Fruit fly (Drosophila melanogaster): ENCODE results near the gene mkg-p.

DNA sequence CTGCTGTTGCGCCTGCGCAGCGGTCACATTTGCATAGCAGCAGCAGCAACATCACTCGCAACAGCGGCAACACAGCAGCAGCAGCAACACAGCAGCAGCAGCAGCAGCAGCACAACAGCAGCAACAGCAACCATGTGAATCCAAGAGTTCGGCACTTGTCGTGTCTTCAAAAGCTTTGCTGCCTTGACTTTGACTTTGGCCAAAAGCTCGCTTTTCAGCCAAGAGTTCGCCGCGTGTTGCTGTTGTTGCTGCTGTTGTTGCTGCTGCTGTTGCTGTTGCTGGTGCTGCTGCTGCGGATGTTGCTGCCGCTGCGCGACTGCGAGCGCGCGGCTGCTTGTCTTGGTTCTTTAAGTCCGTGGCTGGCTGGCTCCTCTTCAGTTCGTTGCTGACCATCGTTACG is 33.0 kb downstream of the mkg-p start, which contains the start of gene ImpE1:
- TF ChIP-seq CG8119 (GFP tag; IDR thresholded peaks at IDR 0.05) (no peak), lz (GFP tag; optimal IDR thresholded peaks at IDR 0.05) (no peak), Hr39 (GFP tag; optimal IDR thresholded peaks at IDR 0.05) (no peak), CG1621 (tag; optimal IDR thresholded peaks at IDR 0.05) (no peak), CG11902 (GFP tag; optimal IDR thresholded peaks at IDR 0.05) (no peak), CG15336 (GFP tag; IDR thresholded peaks at IDR 0.05) (no peak), CG32006 (GFP tag; optimal IDR thresholded peaks at IDR 0.05) (no peak), cyc (GFP tag; optimal IDR thresholded peaks at IDR 0.05) (no peak)
